Fruit fly (Drosophila melanogaster) whole organism, prepupa: ENCODE measurements around the gene CG5191.

Experiments
- Blimp-1 ChIP-seq: fragments of 200-800 bp; sonication (Bioruptor generic); optimal IDR thresholded peaks from 3 replicates; lab custom pipeline; 2017; ENCODE audit warnings: missing biosample characterization, missing genetic modification characterization, mild to moderate bottlenecking, moderate library complexity, missing genetic modification reagents
- CG10631 ChIP-seq: fragments of 200-800 bp; sonication (Bioruptor generic); optimal IDR thresholded peaks from 2 replicates; lab custom pipeline; 2016; ENCODE audit warnings: missing biosample characterization, missing genetic modification characterization
- CG10669 ChIP-seq: fragments of 200-800 bp; sonication (Bioruptor generic); optimal IDR thresholded peaks from 3 replicates; lab custom pipeline; 2018; ENCODE audit warnings: missing biosample characterization, mild to moderate bottlenecking, missing genetic modification characterization, moderate library complexity
- CG11294 ChIP-seq: fragments of 200-800 bp; sonication (Bioruptor generic); IDR thresholded peaks from 2 replicates; pipeline ENCODE4 v1.3.6; 2022; ENCODE audit warnings: missing biosample characterization, missing genetic modification characterization
- CG11762 ChIP-seq: fragments of 200-800 bp; sonication (Bioruptor generic); optimal IDR thresholded peaks from 3 replicates; lab custom pipeline; 2016; ENCODE audit warnings: missing biosample characterization, missing genetic modification characterization; ENCODE audit not compliant: insufficient read depth
- CG11902 ChIP-seq: fragments of 200-800 bp; sonication (Bioruptor generic); optimal IDR thresholded peaks from 3 replicates; lab custom pipeline; 2016; ENCODE audit warnings: missing biosample characterization, missing genetic modification characterization
- CG1621 ChIP-seq: fragments of 200-800 bp; sonication (Bioruptor generic); optimal IDR thresholded peaks from 3 replicates; lab custom pipeline; 2018; ENCODE audit warnings: missing biosample characterization, mild to moderate bottlenecking, missing genetic modification characterization
- CG16779 ChIP-seq: fragments of 200-800 bp; sonication (Bioruptor generic); optimal IDR thresholded peaks from 3 replicates; lab custom pipeline; 2017; ENCODE audit warnings: missing biosample characterization, mild to moderate bottlenecking, missing genetic modification characterization
- CG31627 ChIP-seq: fragments of 200-800 bp; sonication (Bioruptor generic); optimal IDR thresholded peaks from 3 replicates; lab custom pipeline; 2016; ENCODE audit warnings: missing biosample characterization, missing genetic modification characterization
- CG6163 ChIP-seq: fragments of 200-800 bp; sonication (Bioruptor generic); IDR thresholded peaks from 3 replicates; pipeline ENCODE4 v1.3.6; 2022; ENCODE audit warnings: missing biosample characterization, missing genetic modification characterization
- CG6276 ChIP-seq: fragments of 200-800 bp; sonication (Bioruptor generic); optimal IDR thresholded peaks from 2 replicates; lab custom pipeline; 2017; ENCODE audit warnings: missing biosample characterization, mild to moderate bottlenecking, missing genetic modification characterization
- CG6808 ChIP-seq: fragments of 200-800 bp; sonication (Bioruptor generic); optimal IDR thresholded peaks from 3 replicates; lab custom pipeline; 2017; ENCODE audit warnings: missing biosample characterization, missing genetic modification characterization, mild to moderate bottlenecking, moderate library complexity, missing genetic modification reagents
- CG8319 ChIP-seq: fragments of 200-800 bp; sonication (Bioruptor generic); optimal IDR thresholded peaks from 3 replicates; lab custom pipeline; 2016; ENCODE audit warnings: missing biosample characterization, missing genetic modification characterization
- CG8632 ChIP-seq: fragments of 200-800 bp; sonication (Bioruptor generic); optimal IDR thresholded peaks from 3 replicates; lab custom pipeline; 2016; ENCODE audit warnings: missing biosample characterization, missing genetic modification characterization
- CG9139 ChIP-seq: fragments of 200-800 bp; sonication (Bioruptor generic); optimal IDR thresholded peaks from 3 replicates; lab custom pipeline; 2017; ENCODE audit warnings: missing biosample characterization, mild to moderate bottlenecking, missing genetic modification characterization
- Eip78C ChIP-seq: fragments of 200-800 bp; sonication (Bioruptor generic); peaks from one replicate; lab custom pipeline; 2016; ENCODE audit warnings: missing biosample characterization, missing genetic modification characterization
- Eip93F ChIP-seq: fragments of 200-800 bp; sonication (Bioruptor generic); optimal IDR thresholded peaks from 2 replicates; lab custom pipeline; 2016; ENCODE audit warnings: missing biosample characterization, mild to moderate bottlenecking, missing genetic modification characterization
- Ets21C ChIP-seq: fragments of 200-800 bp; sonication (Bioruptor generic); optimal IDR thresholded peaks from 3 replicates; lab custom pipeline; 2016; ENCODE audit warnings: missing biosample characterization, missing genetic modification characterization
- Gug ChIP-seq: fragments of 200-800 bp; sonication (Bioruptor generic); IDR thresholded peaks from 2 replicates; pipeline ENCODE4 v1.3.6; 2022; ENCODE audit warnings: missing biosample characterization, missing genetic modification characterization
- Hr4 ChIP-seq: fragments of 200-800 bp; sonication (Bioruptor generic); optimal IDR thresholded peaks from 3 replicates; lab custom pipeline; 2016; ENCODE audit warnings: missing biosample characterization, missing genetic modification characterization
- Lpt ChIP-seq: fragments of 200-800 bp; sonication (Bioruptor generic); optimal IDR thresholded peaks from 3 replicates; lab custom pipeline; 2016; ENCODE audit warnings: missing biosample characterization, missing genetic modification characterization
- Met ChIP-seq: fragments of 200-800 bp; sonication (Bioruptor generic); optimal IDR thresholded peaks from 3 replicates; lab custom pipeline; 2016; ENCODE audit warnings: missing biosample characterization, missing genetic modification characterization
- OdsH ChIP-seq: fragments of 200-800 bp; sonication (Bioruptor generic); optimal IDR thresholded peaks from 3 replicates; lab custom pipeline; 2016; ENCODE audit warnings: missing biosample characterization, missing genetic modification characterization
- Sox14 ChIP-seq: fragments of 200-800 bp; sonication (Bioruptor generic); optimal IDR thresholded peaks from 3 replicates; lab custom pipeline; 2016; ENCODE audit warnings: missing biosample characterization, missing genetic modification characterization
- cyc ChIP-seq: fragments of 200-800 bp; sonication (Bioruptor generic); optimal IDR thresholded peaks from 3 replicates; lab custom pipeline; 2016; ENCODE audit warnings: missing biosample characterization, missing genetic modification characterization
- dac ChIP-seq: fragments of 200-800 bp; sonication (Bioruptor generic); optimal IDR thresholded peaks from 2 replicates; lab custom pipeline; 2017; ENCODE audit warnings: missing biosample characterization, mild to moderate bottlenecking, missing genetic modification characterization
- dsx ChIP-seq: fragments of 200-800 bp; optimal IDR thresholded peaks from 3 replicates; lab custom pipeline; 2019; ENCODE audit warnings: missing biosample characterization, mild to moderate bottlenecking, missing genetic modification characterization, moderate library complexity; ENCODE audit not compliant: poor library complexity, severe bottlenecking
- eg ChIP-seq: fragments of 200-800 bp; sonication (Bioruptor generic); IDR thresholded peaks from 3 replicates; pipeline ENCODE4 v1.3.6; 2022; ENCODE audit warnings: missing biosample characterization, missing genetic modification characterization
- fd59A ChIP-seq: fragments of 200-800 bp; sonication (Bioruptor generic); optimal IDR thresholded peaks from 2 replicates; lab custom pipeline; 2017; ENCODE audit warnings: missing biosample characterization, mild to moderate bottlenecking, missing genetic modification characterization, missing genetic modification reagents
- fd85E ChIP-seq: fragments of 200-800 bp; sonication (Bioruptor generic); optimal IDR thresholded peaks from 3 replicates; lab custom pipeline; 2016; ENCODE audit warnings: missing biosample characterization, missing genetic modification characterization
- fkh ChIP-seq: fragments of 200-800 bp; sonication (Bioruptor generic); optimal IDR thresholded peaks from 3 replicates; lab custom pipeline; 2017; ENCODE audit warnings: missing biosample characterization, mild to moderate bottlenecking, missing genetic modification characterization, moderate library complexity
- net ChIP-seq: fragments of 200-800 bp; sonication (Bioruptor generic); optimal IDR thresholded peaks from 3 replicates; lab custom pipeline; 2016; ENCODE audit warnings: missing biosample characterization, missing genetic modification characterization
- pdm3 ChIP-seq: fragments of 200-800 bp; sonication (Bioruptor generic); optimal IDR thresholded peaks from 3 replicates; lab custom pipeline; 2016; ENCODE audit warnings: missing biosample characterization, missing genetic modification characterization
- spab ChIP-seq: fragments of 200-800 bp; sonication (Bioruptor generic); optimal IDR thresholded peaks from 2 replicates; lab custom pipeline; 2017; ENCODE audit warnings: missing biosample characterization, mild to moderate bottlenecking, missing genetic modification characterization, missing genetic modification reagents
- ss ChIP-seq, 2 experiments: fragments of 200-800 bp; sonication (Bioruptor generic); optimal IDR thresholded peaks; 2 replicates in 1 of 2; 3 replicates in 1 of 2; lab custom pipeline; 2017 to 2018; ENCODE audit warnings: mild to moderate bottlenecking in 2 of 2, missing biosample characterization in 2 of 2, missing genetic modification characterization in 2 of 2, moderate library complexity in 1 of 2
- svp ChIP-seq: fragments of 200-800 bp; sonication (Bioruptor generic); peaks from one replicate; lab custom pipeline; 2016; ENCODE audit warnings: missing biosample characterization, missing genetic modification characterization
- topi ChIP-seq: fragments of 200-800 bp; sonication (Bioruptor generic); optimal IDR thresholded peaks from 3 replicates; lab custom pipeline; 2016; ENCODE audit warnings: missing biosample characterization, missing genetic modification characterization
- vri ChIP-seq: fragments of 200-800 bp; sonication (Bioruptor generic); optimal IDR thresholded peaks from 3 replicates; lab custom pipeline; 2016; ENCODE audit warnings: missing biosample characterization, mild to moderate bottlenecking, missing genetic modification characterization

The CG5191 gene

DNA sequence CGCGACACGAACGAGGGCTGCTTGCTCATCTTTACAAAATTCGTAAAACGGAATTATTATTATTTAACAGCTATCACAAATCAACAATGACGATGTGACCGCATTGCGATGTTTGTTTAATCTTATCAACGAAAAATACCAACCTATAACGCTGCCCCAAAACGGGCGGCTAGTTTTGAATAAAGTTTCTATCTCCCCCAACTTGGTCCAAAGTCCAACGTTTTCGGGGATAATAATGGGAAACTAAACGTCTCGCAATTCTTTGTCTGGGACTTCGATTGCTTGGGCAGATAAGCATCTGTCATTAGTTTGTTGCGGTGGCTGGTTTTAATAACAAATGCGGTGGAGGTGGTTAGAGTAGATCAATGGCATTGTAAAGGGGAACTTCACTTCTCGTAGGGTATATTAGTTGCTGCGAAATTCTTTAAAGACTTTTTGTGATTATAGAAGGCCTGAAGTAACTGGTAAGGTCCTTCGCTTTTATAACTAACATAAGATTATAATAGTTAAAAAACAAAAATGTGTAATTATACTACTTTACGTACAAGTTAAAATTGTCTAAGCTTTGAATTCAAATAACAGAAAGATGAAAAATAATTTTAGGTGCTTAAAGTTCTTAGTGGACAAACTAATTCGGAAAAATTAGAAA lies 522 bp upstream of the CG5191 start, which contains the start of gene CG15922 (continued):
- TF ChIP-seq vri (peak; percentile 4), eg (GFP tag; lab: Robert Waterston, UW) (peak; percentile 44; the same call in 2 of the 3 replicates), Hr4 (peak; percentile 36), net (GFP tag; lab: Kevin White, UChicago) (peak; percentile 44), Gug (no peak), fd59A (GFP tag; lab: Kevin White, UChicago) (no peak), Sox14 (GFP tag; lab: Kevin White, UChicago) (no peak), CG31627 (GFP tag; lab: Kevin White, UChicago) (no peak), spab (GFP tag; lab: Kevin White, UChicago) (no peak), Lpt (GFP tag; lab: Kevin White, UChicago) (no peak), CG6276 (GFP tag; lab: Kevin White, UChicago) (peak; percentile 64), dac (GFP tag; lab: Kevin White, UChicago) (no peak), pdm3 (GFP tag; lab: Kevin White, UChicago) (peak; percentile 13), CG9139 (GFP tag; lab: Kevin White, UChicago) (peak; percentile 57), CG11294 (GFP tag; lab: Robert Waterston, UW) (no peak), topi (GFP tag; lab: Kevin White, UChicago) (no peak), Eip78C (GFP tag; lab: Kevin White, UChicago) (peak; percentile 28), CG1621 (tag; lab: Kevin White, UChicago) (no peak), CG11902 (GFP tag; lab: Kevin White, UChicago) (no peak), OdsH (peak; percentile 38), Ets21C (GFP tag; lab: Kevin White, UChicago) (no peak), dsx (no peak), CG11762 (GFP tag; lab: Kevin White, UChicago) (no peak), CG8632 (GFP tag; lab: Kevin White, UChicago) (no peak), svp (peak; percentile 21), CG6808 (GFP tag; lab: Kevin White, UChicago) (peak; percentile 49), CG10631 (GFP tag; lab: Kevin White, UChicago) (peak; percentile 18), Eip93F (no peak), fkh (GFP tag; lab: Kevin White, UChicago) (peak; percentile 55), CG8319 (GFP tag; lab: Kevin White, UChicago) (no peak), CG16779 (tag; lab: Kevin White, UChicago) (no peak)
- TF ChIP-seq, all 60 proteins: peak for 21

DNA sequence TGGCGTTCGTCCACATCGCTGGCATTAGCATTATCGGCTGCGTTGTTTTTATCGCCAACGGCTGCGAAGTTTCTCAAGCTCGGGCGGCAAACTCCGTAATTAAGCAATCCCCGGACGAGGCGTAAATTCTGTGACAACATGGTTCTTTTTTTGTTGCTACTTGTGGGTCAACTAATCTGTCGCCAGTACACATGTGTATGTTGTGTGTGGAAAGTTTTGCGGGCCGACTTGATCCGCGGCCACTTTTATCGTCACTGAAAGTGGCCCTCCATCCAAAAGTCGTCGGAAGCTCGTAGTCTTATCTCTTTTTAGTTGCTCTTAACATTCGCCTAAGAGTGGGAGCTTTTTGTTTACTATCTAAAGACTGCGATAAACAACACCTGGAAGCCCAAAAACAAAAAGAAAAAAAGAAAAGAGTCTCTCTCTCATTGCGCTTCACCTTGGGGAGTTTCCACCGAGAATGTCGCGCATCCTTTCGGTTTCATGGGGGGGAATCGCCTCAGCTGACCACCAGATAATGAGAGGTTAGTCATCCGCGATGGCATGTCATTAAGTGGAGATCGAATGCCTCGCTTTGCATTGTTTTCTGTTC lies 3.3 kb downstream of the CG5191 start, which contains the start of gene CG10877:
Gene CG10877, minus strand, starts transcription at position 238 of the 592 bp plus-strand sequence.
- peak; percentile 42 for TF ChIP-seq CG6808 (GFP tag; lab: Kevin White, UChicago)
- peak; percentile 15 for TF ChIP-seq fkh (GFP tag; lab: Kevin White, UChicago)
- TF ChIP-seq vri, result peak; percentile 64
- peak; percentile 30 for TF ChIP-seq net (GFP tag; lab: Kevin White, UChicago)
- no peak for TF ChIP-seq Gug
- TF ChIP-seq CG6163, result no peak; the same call in 2 of the 3 replicates
- no peak for TF ChIP-seq Lpt (GFP tag; lab: Kevin White, UChicago)
- no peak for TF ChIP-seq eg (GFP tag; lab: Robert Waterston, UW)
- peak; percentile 57 to 59 for TF ChIP-seq ss (GFP tag; optimal IDR thresholded peaks at IDR 0.05; lab: Kevin White, UChicago)
- TF ChIP-seq Sox14 (GFP tag; lab: Kevin White, UChicago), result no peak
- TF ChIP-seq CG11294 (GFP tag; lab: Robert Waterston, UW), result no peak
- TF ChIP-seq pdm3 (GFP tag; lab: Kevin White, UChicago), result no peak
- peak; percentile 33 for TF ChIP-seq dsx
- no peak for TF ChIP-seq CG10669 (GFP tag; lab: Kevin White, UChicago)
- TF ChIP-seq CG6276 (GFP tag; lab: Kevin White, UChicago), result peak; percentile 1
- TF ChIP-seq Met (GFP tag; lab: Kevin White, UChicago), result no peak
- no peak for TF ChIP-seq fd85E
- peak; percentile 68 for TF ChIP-seq Eip78C (GFP tag; lab: Kevin White, UChicago)
- peak; percentile 87 for TF ChIP-seq Blimp-1 (GFP tag; lab: Kevin White, UChicago)
- no peak for TF ChIP-seq cyc
